Fruit fly (Drosophila melanogaster): ENCODE results near the gene CG31522.

CG31522 gene

DNA sequence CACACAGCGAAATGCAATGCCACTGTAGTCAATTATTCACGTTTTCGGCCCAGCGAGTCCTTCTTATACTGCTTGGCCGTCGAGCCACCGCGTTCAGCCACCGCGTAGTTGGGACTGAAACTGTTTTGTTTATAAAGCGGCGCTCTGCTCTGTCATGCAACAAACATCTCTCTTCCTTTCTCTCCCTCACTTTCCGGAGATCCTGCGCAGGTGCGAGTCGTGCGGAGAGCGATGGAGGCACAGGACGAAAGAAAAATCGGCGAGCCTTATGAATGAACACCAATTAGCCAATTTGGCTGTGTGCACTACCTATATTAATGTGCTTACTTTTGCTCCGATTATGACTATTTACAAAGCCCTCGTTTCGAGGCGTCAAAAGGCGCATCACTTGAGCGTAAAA is 43.2 kb downstream of the CG31522 start, which contains the start of gene CG32944 (continued):
- TF ChIP-seq CG18619 (GFP tag; optimal IDR thresholded peaks at IDR 0.05) = no peak
- TF ChIP-seq chm (GFP tag; IDR thresholded peaks at IDR 0.05) = no peak
- TF ChIP-seq CG18262 (tag; optimal IDR thresholded peaks at IDR 0.05) = no peak
- no peak for TF ChIP-seq CG31224 (GFP tag; IDR thresholded peaks at IDR 0.05)
- TF ChIP-seq knrl (GFP tag; IDR thresholded peaks at IDR 0.05; ENCODE audit: partially characterized antibody) = 0 out of 3 replicates have a peak, but pooled peaks have one; percentile 16
- no peak for TF ChIP-seq BtbVII (GFP tag; optimal IDR thresholded peaks at IDR 0.05)
- no peak for TF ChIP-seq wdn (GFP tag; IDR thresholded peaks at IDR 0.05)
- TF ChIP-seq caup (GFP tag; optimal IDR thresholded peaks at IDR 0.05; ENCODE audit: severe bottlenecking) = no peak
- peak; percentile 27 for TF ChIP-seq Deaf1 (tag; optimal IDR thresholded peaks at IDR 0.05)
- peak; percentile 45 for TF ChIP-seq CG13894 (tag; optimal IDR thresholded peaks at IDR 0.05)
- no peak for TF ChIP-seq Atf6 (GFP tag; IDR thresholded peaks at IDR 0.05)
- no peak for TF ChIP-seq az2 (GFP tag; optimal IDR thresholded peaks at IDR 0.05)
- no peak for TF ChIP-seq CG2889 (GFP tag; IDR thresholded peaks at IDR 0.05)
- no peak for TF ChIP-seq wek (GFP tag; optimal IDR thresholded peaks at IDR 0.05)
- no peak for TF ChIP-seq CG13424 (tag; optimal IDR thresholded peaks at IDR 0.05)
- 0 out of 2 replicates have a peak, but pooled peaks have one; percentile 9 for TF ChIP-seq CG5953 (GFP tag; IDR thresholded peaks at IDR 0.05)
- peak; percentile 29 for TF ChIP-seq scrt (GFP tag; optimal IDR thresholded peaks at IDR 0.05)
- TF ChIP-seq Spps (tag; optimal IDR thresholded peaks at IDR 0.05) = no peak
- no peak for TF ChIP-seq YL-1 (GFP tag; optimal IDR thresholded peaks at IDR 0.05)

dm6 chr3R:4416138-4416537 is 46.5 kb downstream of the CG31522 start, which contains the start of gene CG31528:
TSS of gene CG31528 (plus strand) at chr3R:4416438.
- TF ChIP-seq CG13424 (tag; optimal IDR thresholded peaks at IDR 0.05) (no peak), Jarid2 (GFP tag; optimal IDR thresholded peaks at IDR 0.05) (no peak), Deaf1 (tag; optimal IDR thresholded peaks at IDR 0.05) (no peak), run (tag; optimal IDR thresholded peaks at IDR 0.05) (no peak), ci (GFP tag; IDR thresholded peaks at IDR 0.05) (no peak), ab (GFP tag; optimal IDR thresholded peaks at IDR 0.05) (no peak), Gsc (GFP tag; IDR thresholded peaks at IDR 0.05) (no peak), CG15269 (tag; optimal IDR thresholded peaks at IDR 0.05) (no peak), pan (optimal IDR thresholded peaks at IDR 0.05) (no peak), pan (GFP tag; optimal IDR thresholded peaks at IDR 0.05 in 1 of 2, IDR thresholded peaks at IDR 0.05 in 1 of 2) (no peak), en (GFP tag; optimal IDR thresholded peaks at IDR 0.05) (no peak), Oaz (GFP tag; IDR thresholded peaks at IDR 0.05) (no peak), gro (GFP tag; optimal IDR thresholded peaks at IDR 0.05) (no peak), ERR (GFP tag; optimal IDR thresholded peaks at IDR 0.05) (no peak), CG8478 (optimal IDR thresholded peaks at IDR 0.05) (no peak), slou (GFP tag; optimal IDR thresholded peaks at IDR 0.05) (no peak), CG6765 (GFP tag; optimal IDR thresholded peaks at IDR 0.05) (no peak), CG14441 (GFP tag; IDR thresholded peaks at IDR 0.05) (no peak), tup (GFP tag; optimal IDR thresholded peaks at IDR 0.05) (no peak), CG10209 (GFP tag; optimal IDR thresholded peaks at IDR 0.05) (no peak), CG33213 (GFP tag; optimal IDR thresholded peaks at IDR 0.05) (no peak)

DNA sequence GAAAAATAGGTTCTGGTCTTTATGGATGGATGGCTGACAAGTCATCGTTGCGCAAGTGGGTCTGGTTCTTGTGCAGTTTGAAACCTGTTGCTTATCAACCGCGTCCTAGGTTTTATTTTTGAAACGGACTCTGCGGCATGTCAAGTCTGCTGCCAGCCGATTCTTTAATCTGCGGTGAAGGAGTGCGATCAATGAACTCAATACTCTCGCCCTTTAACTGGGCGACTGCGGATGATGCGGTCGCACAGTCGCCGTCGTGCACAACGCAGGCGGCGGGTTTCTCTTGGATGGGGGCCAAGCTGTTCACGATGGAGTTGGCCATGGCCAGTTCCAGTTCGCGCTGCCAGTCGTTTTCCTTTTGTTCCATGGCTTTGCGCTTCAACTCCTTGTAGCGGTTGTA is 55.4 kb downstream of the CG31522 start:
- no peak for TF ChIP-seq nom (GFP tag; optimal IDR thresholded peaks at IDR 0.05)
- TF ChIP-seq bbx (GFP tag; IDR thresholded peaks at IDR 0.05; ENCODE audit: partially characterized antibody) = no peak
- TF ChIP-seq lilli (GFP tag; optimal IDR thresholded peaks at IDR 0.05) = no peak
- TF ChIP-seq Hey (tag; optimal IDR thresholded peaks at IDR 0.05) = no peak
- no peak for TF ChIP-seq H15 (GFP tag; IDR thresholded peaks at IDR 0.05)
- TF ChIP-seq Dfd (GFP tag; optimal IDR thresholded peaks at IDR 0.05) = no peak
- TF ChIP-seq CG32772 (GFP tag; IDR thresholded peaks at IDR 0.05) = no peak
- no peak for TF ChIP-seq Sin3A (optimal IDR thresholded peaks at IDR 0.05)
- no peak for TF ChIP-seq Hmx (GFP tag; optimal IDR thresholded peaks at IDR 0.05)
- no peak for TF ChIP-seq CG18262 (tag; optimal IDR thresholded peaks at IDR 0.05)
- TF ChIP-seq gcm (GFP tag; optimal IDR thresholded peaks at IDR 0.05) = no peak
- TF ChIP-seq Blimp-1 (GFP tag; optimal IDR thresholded peaks at IDR 0.05) = no peak
- no peak for TF ChIP-seq Lpt (GFP tag; optimal IDR thresholded peaks at IDR 0.05)
- TF ChIP-seq CG17568 (GFP tag; optimal IDR thresholded peaks at IDR 0.05) = no peak
- TF ChIP-seq CG10431 (GFP tag; optimal IDR thresholded peaks at IDR 0.05) = no peak
